Fruit fly (Drosophila melanogaster) whole organism, prepupa: ENCODE data around the gene CG17707.

ENCODE experiments used
- Blimp-1 ChIP-seq: fragments of 200-800 bp; sonication (Bioruptor generic); optimal IDR thresholded peaks from 3 replicates; lab custom pipeline; 2017; ENCODE audit warnings: missing biosample characterization, missing genetic modification characterization, mild to moderate bottlenecking, moderate library complexity, missing genetic modification reagents
- CG10631 ChIP-seq: fragments of 200-800 bp; sonication (Bioruptor generic); optimal IDR thresholded peaks from 2 replicates; lab custom pipeline; 2016; ENCODE audit warnings: missing biosample characterization, missing genetic modification characterization
- CG10669 ChIP-seq: fragments of 200-800 bp; sonication (Bioruptor generic); optimal IDR thresholded peaks from 3 replicates; lab custom pipeline; 2018; ENCODE audit warnings: missing biosample characterization, mild to moderate bottlenecking, missing genetic modification characterization, moderate library complexity
- CG11294 ChIP-seq: fragments of 200-800 bp; sonication (Bioruptor generic); IDR thresholded peaks from 2 replicates; pipeline ENCODE4 v1.3.6; 2022; ENCODE audit warnings: missing biosample characterization, missing genetic modification characterization
- CG11762 ChIP-seq: fragments of 200-800 bp; sonication (Bioruptor generic); optimal IDR thresholded peaks from 3 replicates; lab custom pipeline; 2016; ENCODE audit warnings: missing biosample characterization, missing genetic modification characterization; ENCODE audit not compliant: insufficient read depth
- CG15336 ChIP-seq: fragments of 200-800 bp; sonication (Bioruptor generic); IDR thresholded peaks from 2 replicates; pipeline ENCODE4 v1.3.6; 2022; ENCODE audit warnings: missing biosample characterization, missing genetic modification characterization
- CG1621 ChIP-seq: fragments of 200-800 bp; sonication (Bioruptor generic); optimal IDR thresholded peaks from 3 replicates; lab custom pipeline; 2018; ENCODE audit warnings: missing biosample characterization, mild to moderate bottlenecking, missing genetic modification characterization
- CG3032 ChIP-seq: fragments of 200-800 bp; optimal IDR thresholded peaks from 2 replicates; lab custom pipeline; 2019; ENCODE audit warnings: missing biosample characterization, mild to moderate bottlenecking, missing genetic modification characterization, moderate library complexity
- CG31627 ChIP-seq: fragments of 200-800 bp; sonication (Bioruptor generic); optimal IDR thresholded peaks from 3 replicates; lab custom pipeline; 2016; ENCODE audit warnings: missing biosample characterization, missing genetic modification characterization
- CG32006 ChIP-seq: fragments of 200-800 bp; sonication (Bioruptor generic); optimal IDR thresholded peaks from 3 replicates; lab custom pipeline; 2017; ENCODE audit warnings: missing biosample characterization, mild to moderate bottlenecking, missing genetic modification characterization
- CG3919 ChIP-seq: fragments of 200-800 bp; sonication (Bioruptor generic); optimal IDR thresholded peaks from 3 replicates; lab custom pipeline; 2016; ENCODE audit warnings: missing biosample characterization, missing genetic modification characterization
- CG4318 ChIP-seq: fragments of 200-800 bp; sonication (Bioruptor generic); optimal IDR thresholded peaks from 3 replicates; lab custom pipeline; 2017; ENCODE audit warnings: missing biosample characterization, mild to moderate bottlenecking, missing genetic modification characterization
- CG6276 ChIP-seq: fragments of 200-800 bp; sonication (Bioruptor generic); optimal IDR thresholded peaks from 2 replicates; lab custom pipeline; 2017; ENCODE audit warnings: missing biosample characterization, mild to moderate bottlenecking, missing genetic modification characterization
- CG6854 ChIP-seq: fragments of 200-800 bp; sonication (Bioruptor generic); optimal IDR thresholded peaks from 2 replicates; lab custom pipeline; 2017; ENCODE audit warnings: missing biosample characterization, mild to moderate bottlenecking, missing genetic modification characterization
- CG7368 ChIP-seq: fragments of 200-800 bp; sonication (Bioruptor generic); optimal IDR thresholded peaks from 3 replicates; lab custom pipeline; 2016; ENCODE audit warnings: missing biosample characterization, missing genetic modification characterization
- CG8119 ChIP-seq: fragments of 200-800 bp; sonication (Bioruptor generic); IDR thresholded peaks from 3 replicates; pipeline ENCODE4 v1.3.6; 2022; ENCODE audit warnings: missing biosample characterization, missing genetic modification characterization
- CG8319 ChIP-seq: fragments of 200-800 bp; sonication (Bioruptor generic); optimal IDR thresholded peaks from 3 replicates; lab custom pipeline; 2016; ENCODE audit warnings: missing biosample characterization, missing genetic modification characterization
- CG8632 ChIP-seq: fragments of 200-800 bp; sonication (Bioruptor generic); optimal IDR thresholded peaks from 3 replicates; lab custom pipeline; 2016; ENCODE audit warnings: missing biosample characterization, missing genetic modification characterization
- CG9139 ChIP-seq: fragments of 200-800 bp; sonication (Bioruptor generic); optimal IDR thresholded peaks from 3 replicates; lab custom pipeline; 2017; ENCODE audit warnings: missing biosample characterization, mild to moderate bottlenecking, missing genetic modification characterization
- Eip75B ChIP-seq: fragments of 200-800 bp; sonication (Bioruptor generic); optimal IDR thresholded peaks from 3 replicates; lab custom pipeline; 2016; ENCODE audit warnings: missing biosample characterization, missing genetic modification characterization
- Eip78C ChIP-seq: fragments of 200-800 bp; sonication (Bioruptor generic); peaks from one replicate; lab custom pipeline; 2016; ENCODE audit warnings: missing biosample characterization, missing genetic modification characterization
- Ets21C ChIP-seq: fragments of 200-800 bp; sonication (Bioruptor generic); optimal IDR thresholded peaks from 3 replicates; lab custom pipeline; 2016; ENCODE audit warnings: missing biosample characterization, missing genetic modification characterization
- Ets96B ChIP-seq: fragments of 200-800 bp; optimal IDR thresholded peaks from 2 replicates; lab custom pipeline; 2019; ENCODE audit warnings: missing biosample characterization, mild to moderate bottlenecking, missing genetic modification characterization, moderate library complexity
- Gug ChIP-seq: fragments of 200-800 bp; sonication (Bioruptor generic); IDR thresholded peaks from 2 replicates; pipeline ENCODE4 v1.3.6; 2022; ENCODE audit warnings: missing biosample characterization, missing genetic modification characterization
- Hr4 ChIP-seq: fragments of 200-800 bp; sonication (Bioruptor generic); optimal IDR thresholded peaks from 3 replicates; lab custom pipeline; 2016; ENCODE audit warnings: missing biosample characterization, missing genetic modification characterization
- Lpt ChIP-seq: fragments of 200-800 bp; sonication (Bioruptor generic); optimal IDR thresholded peaks from 3 replicates; lab custom pipeline; 2016; ENCODE audit warnings: missing biosample characterization, missing genetic modification characterization
- Sox102F ChIP-seq: fragments of 200-800 bp; sonication (Bioruptor generic); optimal IDR thresholded peaks from 2 replicates; lab custom pipeline; 2016; ENCODE audit warnings: missing biosample characterization, mild to moderate bottlenecking, missing genetic modification characterization
- Sox14 ChIP-seq: fragments of 200-800 bp; sonication (Bioruptor generic); optimal IDR thresholded peaks from 3 replicates; lab custom pipeline; 2016; ENCODE audit warnings: missing biosample characterization, missing genetic modification characterization
- eg ChIP-seq: fragments of 200-800 bp; sonication (Bioruptor generic); IDR thresholded peaks from 3 replicates; pipeline ENCODE4 v1.3.6; 2022; ENCODE audit warnings: missing biosample characterization, missing genetic modification characterization
- esn ChIP-seq: fragments of 200-800 bp; sonication (Bioruptor generic); optimal IDR thresholded peaks from 2 replicates; lab custom pipeline; 2016; ENCODE audit warnings: missing biosample characterization, mild to moderate bottlenecking, missing genetic modification characterization, moderate library complexity
- fd59A ChIP-seq: fragments of 200-800 bp; sonication (Bioruptor generic); optimal IDR thresholded peaks from 2 replicates; lab custom pipeline; 2017; ENCODE audit warnings: missing biosample characterization, mild to moderate bottlenecking, missing genetic modification characterization, missing genetic modification reagents
- fd85E ChIP-seq: fragments of 200-800 bp; sonication (Bioruptor generic); optimal IDR thresholded peaks from 3 replicates; lab custom pipeline; 2016; ENCODE audit warnings: missing biosample characterization, missing genetic modification characterization
- fkh ChIP-seq: fragments of 200-800 bp; sonication (Bioruptor generic); optimal IDR thresholded peaks from 3 replicates; lab custom pipeline; 2017; ENCODE audit warnings: missing biosample characterization, mild to moderate bottlenecking, missing genetic modification characterization, moderate library complexity
- lz ChIP-seq: fragments of 200-800 bp; sonication (Bioruptor generic); optimal IDR thresholded peaks from 3 replicates; lab custom pipeline; 2016; ENCODE audit warnings: missing biosample characterization, missing genetic modification characterization
- net ChIP-seq: fragments of 200-800 bp; sonication (Bioruptor generic); optimal IDR thresholded peaks from 3 replicates; lab custom pipeline; 2016; ENCODE audit warnings: missing biosample characterization, missing genetic modification characterization
- pdm3 ChIP-seq: fragments of 200-800 bp; sonication (Bioruptor generic); optimal IDR thresholded peaks from 3 replicates; lab custom pipeline; 2016; ENCODE audit warnings: missing biosample characterization, missing genetic modification characterization
- salr ChIP-seq, 2 experiments: fragments of 200-800 bp; sonication (Bioruptor generic); optimal IDR thresholded peaks; 3 replicates each; lab custom pipeline; 2016 to 2018; ENCODE audit warnings: missing biosample characterization in 2 of 2, missing genetic modification characterization in 2 of 2, mild to moderate bottlenecking in 1 of 2
- spab ChIP-seq: fragments of 200-800 bp; sonication (Bioruptor generic); optimal IDR thresholded peaks from 2 replicates; lab custom pipeline; 2017; ENCODE audit warnings: missing biosample characterization, mild to moderate bottlenecking, missing genetic modification characterization, missing genetic modification reagents
- ss ChIP-seq, 2 experiments: fragments of 200-800 bp; sonication (Bioruptor generic); optimal IDR thresholded peaks; 2 replicates in 1 of 2; 3 replicates in 1 of 2; lab custom pipeline; 2017 to 2018; ENCODE audit warnings: mild to moderate bottlenecking in 2 of 2, missing biosample characterization in 2 of 2, missing genetic modification characterization in 2 of 2, moderate library complexity in 1 of 2
- svp ChIP-seq: fragments of 200-800 bp; sonication (Bioruptor generic); peaks from one replicate; lab custom pipeline; 2016; ENCODE audit warnings: missing biosample characterization, missing genetic modification characterization
- topi ChIP-seq: fragments of 200-800 bp; sonication (Bioruptor generic); optimal IDR thresholded peaks from 3 replicates; lab custom pipeline; 2016; ENCODE audit warnings: missing biosample characterization, missing genetic modification characterization
- vri ChIP-seq: fragments of 200-800 bp; sonication (Bioruptor generic); optimal IDR thresholded peaks from 3 replicates; lab custom pipeline; 2016; ENCODE audit warnings: missing biosample characterization, mild to moderate bottlenecking, missing genetic modification characterization

The CG17707 gene

dm6 chrX:148326-148725, at the start of gene CG17707:
TSS of gene CG17707 (minus strand) at chrX:148426.
- TF ChIP-seq pdm3 (GFP tag; lab: Kevin White, UChicago) (no peak), CG8119 (no peak), CG8632 (GFP tag; lab: Kevin White, UChicago) (no peak), CG3032 (tag; lab: Kevin White, UChicago) (no peak), CG11294 (GFP tag; lab: Robert Waterston, UW) (0 out of 2 replicates have a peak, but pooled peaks have one; percentile 26), CG4318 (no peak), svp (GFP tag; lab: Kevin White, UChicago) (no peak), Eip75B (GFP tag; lab: Kevin White, UChicago) (no peak), Lpt (peak; percentile 12)
- TF ChIP-seq, all 60 proteins: peak for 2

- no peak for TF ChIP-seq CG15336 (GFP tag; lab: Robert Waterston, UW)
- peak; percentile 60 for TF ChIP-seq Eip78C
- TF ChIP-seq pdm3 (GFP tag; lab: Kevin White, UChicago): no peak
- no peak for TF ChIP-seq esn (GFP tag; lab: Kevin White, UChicago)
- peak; percentile 44 for TF ChIP-seq CG10631 (GFP tag; lab: Kevin White, UChicago)
Measured at dm6 chrX:191046-191445, 42.8 kb upstream of the CG17707 start.

dm6 chrX:180462-180861, 32.2 kb upstream of the CG17707 start:
- no peak for TF ChIP-seq net
- no peak for TF ChIP-seq Eip78C
- TF ChIP-seq ss (GFP tag; optimal IDR thresholded peaks at IDR 0.05; lab: Kevin White, UChicago): peak in 1 of 2 experiments; percentile 24
- no peak for TF ChIP-seq CG1621 (tag; lab: Kevin White, UChicago)

- TF ChIP-seq Blimp-1 (GFP tag; lab: Kevin White, UChicago) (peak; percentile 59), CG10631 (GFP tag; lab: Kevin White, UChicago) (peak; percentile 82), CG9139 (GFP tag; lab: Kevin White, UChicago) (no peak), fd59A (GFP tag; lab: Kevin White, UChicago) (peak; percentile 24), Sox102F (GFP tag; lab: Kevin White, UChicago) (peak; percentile 88), topi (GFP tag; lab: Kevin White, UChicago) (peak; percentile 89), lz (GFP tag; lab: Kevin White, UChicago) (peak; percentile 86), CG3032 (tag; lab: Kevin White, UChicago) (peak; percentile 58), Gug (GFP tag; lab: Robert Waterston, UW) (peak; percentile 18; the same call in 1 of the 2 replicates), esn (GFP tag; lab: Kevin White, UChicago) (peak; percentile 91), CG7368 (GFP tag; lab: Kevin White, UChicago) (peak; percentile 54), CG4318 (peak; percentile 76), CG3919 (peak; percentile 74), Ets21C (GFP tag; lab: Kevin White, UChicago) (peak; percentile 77), Hr4 (GFP tag; lab: Kevin White, UChicago) (peak; percentile 68), fd85E (GFP tag; lab: Kevin White, UChicago) (no peak), spab (peak; percentile 33), CG32006 (peak; percentile 87), CG10669 (GFP tag; lab: Kevin White, UChicago) (peak; percentile 52), Sox14 (GFP tag; lab: Kevin White, UChicago) (peak; percentile 89), CG15336 (GFP tag; lab: Robert Waterston, UW) (peak; percentile 76), ss (GFP tag; optimal IDR thresholded peaks at IDR 0.05; lab: Kevin White, UChicago) (peak; percentile 32 to 60), fkh (peak; percentile 2), CG1621 (tag; lab: Kevin White, UChicago) (peak; percentile 17), net (peak; percentile 61), Ets96B (tag; lab: Kevin White, UChicago) (peak; percentile 53), CG11762 (GFP tag; lab: Kevin White, UChicago) (peak; percentile 69), CG8119 (peak; percentile 77), svp (GFP tag; lab: Kevin White, UChicago) (peak; percentile 90), Eip75B (GFP tag; lab: Kevin White, UChicago) (peak; percentile 88), CG6276 (GFP tag; lab: Kevin White, UChicago) (peak; percentile 73), salr (GFP tag; optimal IDR thresholded peaks at IDR 0.05; lab: Kevin White, UChicago) (peak in 1 of 2 experiments; percentile 81), pdm3 (GFP tag; lab: Kevin White, UChicago) (peak; percentile 82), eg (GFP tag; lab: Robert Waterston, UW) (peak; percentile 66; the same call in 2 of the 3 replicates), CG6854 (peak; percentile 41), CG8319 (GFP tag; lab: Kevin White, UChicago) (peak; percentile 52), vri (GFP tag; lab: Kevin White, UChicago) (peak; percentile 63), CG31627 (GFP tag; lab: Kevin White, UChicago) (peak; percentile 84)
Measured at dm6 chrX:175542-176197, 27.4 kb upstream of the CG17707 start.
